Worm (Caenorhabditis elegans) whole organism, L1 larva: ENCODE data around the gene EEED8.15.

Experiments used
- C04F5.9 ChIP-seq: sonication (generic microtip); optimal IDR thresholded peaks from 2 replicates; lab custom pipeline; 2016; ENCODE audit warnings: missing genetic modification characterization, missing compliant biosample characterization
- C34B4.2 ChIP-seq: sonication (generic microtip); optimal IDR thresholded peaks from 2 replicates; lab custom pipeline; 2017; ENCODE audit warnings: mild to moderate bottlenecking, missing genetic modification characterization, missing compliant biosample characterization
- Y116A8C.19 ChIP-seq: sonication (generic microtip); optimal IDR thresholded peaks from 2 replicates; lab custom pipeline; 2016; ENCODE audit warnings: missing compliant biosample characterization, missing genetic modification characterization, borderline replicate concordance
- alr-1 ChIP-seq: fragments of 200-800 bp; sonication (Bioruptor generic); optimal IDR thresholded peaks from 2 replicates; lab custom pipeline; 2018; ENCODE audit warnings: borderline replicate concordance, mild to moderate bottlenecking, missing genetic modification characterization, missing compliant biosample characterization
- ama-1 ChIP-seq: fragments of 150-350 bp; optimal IDR thresholded peaks from 2 replicates; lab custom pipeline; 2014
- blmp-1 ChIP-seq: fragments of 150-350 bp; optimal IDR thresholded peaks from 2 replicates; lab custom pipeline; 2014; ENCODE audit warnings: missing biosample characterization, missing genetic modification characterization
- ceh-82 ChIP-seq, 3 experiments: fragments of 150-350 bp in 1 of 3; sonication (generic microtip) in 2 of 3; optimal IDR thresholded peaks; 2 replicates each; lab custom pipeline; 2014 to 2017; ENCODE audit warnings: missing biosample characterization in 3 of 3, missing genetic modification characterization in 3 of 3
- ceh-90 ChIP-seq: sonication (generic microtip); optimal IDR thresholded peaks from 2 replicates; lab custom pipeline; 2016; ENCODE audit warnings: missing genetic modification characterization, missing compliant biosample characterization
- dpl-1 ChIP-seq, 3 experiments: fragments of 150-350 bp in 2 of 3; sonication (generic microtip) in 1 of 3; optimal IDR thresholded peaks; 2 replicates each; lab custom pipeline; 2014 to 2017; ENCODE audit warnings: missing biosample characterization in 3 of 3, missing genetic modification characterization in 3 of 3, missing genetic modification reagents in 3 of 3
- efl-1 ChIP-seq, 4 experiments: fragments of 150-350 bp; optimal IDR thresholded peaks in 3 of 4; peaks in 1 of 4; 1 replicate in 1 of 4; 2 replicates in 3 of 4; lab custom pipeline; 2014; ENCODE audit warnings: missing biosample characterization in 2 of 4, missing genetic modification characterization in 2 of 4, missing genetic modification reagents in 2 of 4
- efl-3 ChIP-seq: fragments of 200-800 bp; sonication (Bioruptor generic); optimal IDR thresholded peaks from 2 replicates; lab custom pipeline; 2018; ENCODE audit warnings: mild to moderate bottlenecking, missing genetic modification characterization, missing compliant biosample characterization
- elt-2 ChIP-seq: sonication (generic microtip); optimal IDR thresholded peaks from 2 replicates; lab custom pipeline; 2016; ENCODE audit warnings: missing genetic modification characterization, mild to moderate bottlenecking, inconsistent platforms, missing compliant biosample characterization, missing genetic modification reagents
- elt-3 ChIP-seq, 6 experiments: fragments of 150-350 bp in 1 of 6; sonication (generic microtip); optimal IDR thresholded peaks; 2 replicates each; lab custom pipeline; 2017 to 2018; ENCODE audit warnings: missing biosample characterization in 6 of 6, missing genetic modification characterization in 6 of 6, inconsistent platforms in 1 of 6
- fkh-10 ChIP-seq: sonication (generic microtip); optimal IDR thresholded peaks from 2 replicates; lab custom pipeline; 2017; ENCODE audit warnings: missing biosample characterization, missing genetic modification reagents, missing genetic modification characterization
- fkh-4 ChIP-seq: sonication (generic microtip); optimal IDR thresholded peaks from 2 replicates; lab custom pipeline; 2016; ENCODE audit warnings: missing compliant biosample characterization, missing genetic modification characterization, borderline replicate concordance
- fkh-8 ChIP-seq: sonication (generic microtip); optimal IDR thresholded peaks from 2 replicates; lab custom pipeline; 2016; ENCODE audit warnings: mild to moderate bottlenecking, missing genetic modification characterization, missing compliant biosample characterization
- fos-1 ChIP-seq: fragments of 150-350 bp; optimal IDR thresholded peaks from 2 replicates; lab custom pipeline; 2014; ENCODE audit warnings: missing biosample characterization, missing genetic modification characterization
- grh-1 ChIP-seq: fragments of 200-800 bp; sonication (Bioruptor generic); IDR thresholded peaks from 2 replicates; pipeline ENCODE4 v1.3.6; 2022; ENCODE audit warnings: missing genetic modification reagents, missing genetic modification characterization, missing compliant biosample characterization
- hpl-2 ChIP-seq: fragments of 150-350 bp; optimal IDR thresholded peaks from 2 replicates; lab custom pipeline; 2014; ENCODE audit warnings: missing biosample characterization, missing genetic modification reagents, missing genetic modification characterization
- irx-1 ChIP-seq: sonication (generic microtip); optimal IDR thresholded peaks from 2 replicates; lab custom pipeline; 2016; ENCODE audit warnings: missing genetic modification characterization, missing compliant biosample characterization
- lin-14 ChIP-seq: fragments of 200-800 bp; sonication (Bioruptor generic); optimal IDR thresholded peaks from 2 replicates; lab custom pipeline; 2018; ENCODE audit warnings: mild to moderate bottlenecking, missing genetic modification characterization, moderate library complexity, missing compliant biosample characterization
- lin-35 ChIP-seq, 2 experiments: fragments of 150-350 bp; optimal IDR thresholded peaks; 2 replicates each; lab custom pipeline; 2014; ENCODE audit warnings: missing biosample characterization in 2 of 2, missing genetic modification characterization in 2 of 2, missing genetic modification reagents in 2 of 2
- lir-3 ChIP-seq: sonication (generic microtip); optimal IDR thresholded peaks from 2 replicates; lab custom pipeline; 2016; ENCODE audit warnings: mild to moderate bottlenecking, missing genetic modification characterization, moderate library complexity, missing compliant biosample characterization; ENCODE audit not compliant: poor library complexity
- lsy-2 ChIP-seq, 2 experiments: fragments of 150-350 bp; optimal IDR thresholded peaks; 2 replicates each; lab custom pipeline; 2014; ENCODE audit warnings: missing biosample characterization in 2 of 2, missing genetic modification characterization in 2 of 2
- mab-9 ChIP-seq: fragments of 200-800 bp; sonication (Bioruptor generic); IDR thresholded peaks from 2 replicates; pipeline ENCODE4 v1.3.6; 2022; ENCODE audit warnings: missing genetic modification reagents, missing genetic modification characterization, missing compliant biosample characterization
- mdl-1 ChIP-seq, 2 experiments: fragments of 150-350 bp; optimal IDR thresholded peaks; 2 replicates each; lab custom pipeline; 2014 to 2017; ENCODE audit warnings: missing biosample characterization in 2 of 2, missing genetic modification characterization in 2 of 2, inconsistent platforms in 1 of 2
- nhr-11 ChIP-seq: fragments of 150-350 bp; optimal IDR thresholded peaks from 2 replicates; lab custom pipeline; 2014; ENCODE audit warnings: missing biosample characterization, missing genetic modification characterization
- nhr-19 ChIP-seq: fragments of 200-800 bp; sonication (Bioruptor generic); conservative IDR thresholded peaks from 2 replicates; pipeline ENCODE4 v1.3.6; 2022; ENCODE audit warnings: missing genetic modification characterization, missing compliant biosample characterization
- nhr-20 ChIP-seq: sonication (generic microtip); optimal IDR thresholded peaks from 2 replicates; lab custom pipeline; 2016; ENCODE audit warnings: mild to moderate bottlenecking, missing genetic modification characterization, missing compliant biosample characterization
- nhr-47 ChIP-seq: sonication (generic microtip); optimal IDR thresholded peaks from 2 replicates; lab custom pipeline; 2016; ENCODE audit warnings: mild to moderate bottlenecking, missing genetic modification characterization, moderate library complexity, missing compliant biosample characterization
- nhr-71 ChIP-seq: sonication (generic microtip); optimal IDR thresholded peaks from 2 replicates; lab custom pipeline; 2016; ENCODE audit warnings: mild to moderate bottlenecking, missing genetic modification characterization, moderate library complexity, missing compliant biosample characterization
- nhr-90 ChIP-seq: sonication (generic microtip); optimal IDR thresholded peaks from 2 replicates; lab custom pipeline; 2016; ENCODE audit warnings: mild to moderate bottlenecking, missing genetic modification characterization, missing compliant biosample characterization; ENCODE audit not compliant: poor library complexity
- skn-1 ChIP-seq: fragments of 150-350 bp; optimal IDR thresholded peaks from 2 replicates; lab custom pipeline; 2014; ENCODE audit warnings: missing biosample characterization, missing genetic modification characterization
- snpc-4 ChIP-seq: fragments of 150-350 bp; optimal IDR thresholded peaks from 2 replicates; lab custom pipeline; 2014; ENCODE audit warnings: missing biosample characterization, missing genetic modification characterization
- snu-23 ChIP-seq: sonication (generic microtip); optimal IDR thresholded peaks from 2 replicates; lab custom pipeline; 2016; ENCODE audit warnings: missing genetic modification characterization, missing compliant biosample characterization
- sup-37 ChIP-seq: fragments of 200-800 bp; sonication (Bioruptor generic); optimal IDR thresholded peaks from 2 replicates; lab custom pipeline; 2018; ENCODE audit warnings: mild to moderate bottlenecking, missing genetic modification characterization, missing compliant biosample characterization
- tbx-2 ChIP-seq: sonication (generic microtip); optimal IDR thresholded peaks from 2 replicates; lab custom pipeline; 2016; ENCODE audit warnings: missing genetic modification characterization, missing compliant biosample characterization
- xbp-1 ChIP-seq: sonication (generic microtip); optimal IDR thresholded peaks from 2 replicates; lab custom pipeline; 2016; ENCODE audit warnings: missing genetic modification characterization, missing compliant biosample characterization
- zag-1 ChIP-seq: fragments of 150-350 bp; optimal IDR thresholded peaks from 2 replicates; lab custom pipeline; 2014; ENCODE audit warnings: missing biosample characterization, missing genetic modification characterization
- zip-4 ChIP-seq: fragments of 200-800 bp; sonication (Bioruptor generic); optimal IDR thresholded peaks from 2 replicates; lab custom pipeline; 2018; ENCODE audit warnings: mild to moderate bottlenecking, missing genetic modification characterization, moderate library complexity, missing compliant biosample characterization

Gene EEED8.15

DNA sequence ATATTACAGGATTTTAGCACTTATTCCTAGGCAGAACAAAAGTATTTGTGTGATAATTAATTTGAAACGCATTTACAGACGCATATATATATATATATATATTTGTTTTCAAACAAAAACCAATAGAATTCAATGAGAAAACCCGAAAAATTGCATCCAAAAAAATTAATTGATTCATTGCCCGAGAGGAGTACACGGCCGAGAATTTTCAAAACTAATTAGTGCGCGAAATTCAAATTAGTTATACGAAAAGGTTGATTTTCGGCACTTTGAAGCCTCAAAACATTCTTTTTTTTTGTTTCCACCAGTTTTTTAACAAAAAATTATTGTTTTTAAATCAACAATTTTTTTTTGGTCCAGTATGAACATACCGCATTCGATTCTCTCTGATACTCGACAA lies 27.6 kb upstream of the EEED8.15 start:
- TF ChIP-seq fkh-4 (tag; lab: Kevin White, UChicago) = no peak
- peak; percentile 28 to 45 for TF ChIP-seq efl-1 (optimal IDR thresholded peaks at IDR 0.05; lab: Kevin White, UChicago)
- TF ChIP-seq efl-1 (GFP tag; optimal IDR thresholded peaks at IDR 0.05 in 1 of 2; lab: Kevin White, UChicago) = peak; percentile 46 to 89
- no peak for TF ChIP-seq efl-3 (GFP tag; lab: Kevin White, UChicago)
- TF ChIP-seq dpl-1 (GFP tag; optimal IDR thresholded peaks at IDR 0.05; lab: Kevin White, UChicago) = peak in 2 of 3 experiments; percentile 13 to 48
- TF ChIP-seq lin-35 (GFP tag; optimal IDR thresholded peaks at IDR 0.05; lab: Kevin White, UChicago) = peak in 1 of 2 experiments; percentile 3

DNA sequence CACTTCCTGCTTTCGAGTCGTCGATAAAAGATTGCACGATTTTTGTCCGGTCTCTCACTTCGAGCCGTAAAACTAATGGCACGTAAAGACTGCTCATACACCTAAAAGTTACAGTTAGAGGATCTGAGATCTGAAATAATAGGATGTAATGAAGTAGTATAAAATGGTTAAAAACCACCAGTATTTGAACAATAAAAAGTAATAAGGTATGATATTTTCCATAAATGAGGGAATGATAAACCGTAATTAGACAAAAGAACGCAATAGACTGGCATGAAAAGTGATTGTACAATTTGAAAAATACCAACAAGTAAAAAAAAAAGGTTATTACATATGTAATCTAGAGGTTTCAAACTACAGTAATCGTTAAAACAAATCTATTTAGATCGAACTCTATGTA lies 25.9 kb upstream of the EEED8.15 start, which contains the start of gene brap-2:
Gene brap-2, minus strand, starts transcription at position 101 of the 400 bp plus-strand sequence.
- TF ChIP-seq fkh-10 (GFP tag; lab: Kevin White, UChicago) = no peak
- TF ChIP-seq elt-3 (tag; optimal IDR thresholded peaks at IDR 0.05; lab: Kevin White, UChicago) = no peak
- no peak for TF ChIP-seq lin-14 (GFP tag; lab: Kevin White, UChicago)
- TF ChIP-seq elt-2 (tag; lab: Kevin White, UChicago) = no peak
- TF ChIP-seq dpl-1 (GFP tag; optimal IDR thresholded peaks at IDR 0.05; lab: Kevin White, UChicago) = no peak
- no peak for TF ChIP-seq ceh-82 (tag; optimal IDR thresholded peaks at IDR 0.05; lab: Kevin White, UChicago)
- TF ChIP-seq C34B4.2 = no peak
- TF ChIP-seq ceh-90 = no peak
- TF ChIP-seq zag-1 (tag; lab: Kevin White, UChicago) = no peak
- no peak for TF ChIP-seq blmp-1 (tag; lab: Kevin White, UChicago)
- no peak for TF ChIP-seq Y116A8C.19 (tag; lab: Kevin White, UChicago)
- TF ChIP-seq alr-1 (tag; lab: Kevin White, UChicago) = no peak
- no peak for TF ChIP-seq irx-1
- TF ChIP-seq lsy-2 (tag; optimal IDR thresholded peaks at IDR 0.05; lab: Kevin White, UChicago) = no peak
- no peak for TF ChIP-seq mab-9 (GFP tag; lab: Robert Waterston, UW)

DNA sequence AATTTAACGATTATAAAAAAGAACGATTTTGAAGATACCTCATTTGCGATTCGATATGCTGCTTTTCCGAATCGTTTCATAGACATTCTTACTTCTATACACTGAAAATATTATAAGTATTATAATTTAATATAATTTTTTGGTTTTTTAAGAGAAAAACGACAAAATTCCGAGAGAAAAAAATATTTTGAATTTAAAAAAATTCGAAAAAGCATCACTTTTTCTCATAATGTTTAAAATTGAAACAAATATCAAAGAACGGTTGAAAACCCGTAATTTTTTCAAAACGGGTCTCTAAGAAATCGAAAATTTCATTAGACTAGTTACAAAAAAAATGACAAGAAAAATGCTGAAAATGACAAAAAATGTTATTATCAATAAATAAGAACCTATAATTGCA lies 23.4 kb upstream of the EEED8.15 start, which contains the start of gene pink-1:
Gene pink-1, minus strand, starts transcription at position 101 of the 400 bp plus-strand sequence.
- no peak for TF ChIP-seq zip-4 (GFP tag; lab: Kevin White, UChicago)
- TF ChIP-seq C04F5.9 = no peak
- TF ChIP-seq nhr-11 (tag; lab: Kevin White, UChicago) = no peak
- no peak for TF ChIP-seq snpc-4 (tag; lab: Kevin White, UChicago)
- TF ChIP-seq ama-1 (lab: Kevin White, UChicago) = no peak
- no peak for TF ChIP-seq zag-1 (tag; lab: Kevin White, UChicago)
- no peak for TF ChIP-seq fos-1 (tag; lab: Kevin White, UChicago)
- TF ChIP-seq lir-3 = no peak
- TF ChIP-seq grh-1 = no peak

DNA sequence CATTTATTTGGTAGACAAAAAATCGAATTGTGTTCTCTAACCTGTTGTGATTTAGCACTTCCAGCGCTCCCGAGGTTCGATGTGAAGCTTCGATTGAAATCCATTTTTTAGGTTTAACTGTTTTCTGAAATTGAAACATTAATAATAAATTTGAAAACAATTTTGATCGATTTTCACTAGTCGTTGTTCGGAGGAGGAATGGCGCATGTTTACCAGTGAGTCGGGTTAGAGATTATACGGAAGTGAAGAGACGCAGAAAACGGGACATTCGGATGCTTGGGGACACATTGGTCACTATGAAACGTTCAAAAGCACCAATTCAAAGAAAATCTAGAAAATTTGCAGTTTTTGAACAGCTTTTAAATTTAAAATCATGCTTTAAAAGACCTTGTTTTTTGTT lies 20.2 kb upstream of the EEED8.15 start, which contains the start of gene fbxl-3:
Gene fbxl-3, minus strand, starts transcription at position 124 of the 400 bp plus-strand sequence.
- TF ChIP-seq fkh-8 (tag; lab: Kevin White, UChicago) (no peak), elt-3 (tag; optimal IDR thresholded peaks at IDR 0.05; lab: Kevin White, UChicago) (peak in 1 of 6 experiments; percentile 39), nhr-71 (no peak), blmp-1 (tag; lab: Kevin White, UChicago) (no peak), efl-1 (optimal IDR thresholded peaks at IDR 0.05; lab: Kevin White, UChicago) (no peak), efl-1 (GFP tag; optimal IDR thresholded peaks at IDR 0.05 in 1 of 2; lab: Kevin White, UChicago) (peak in 1 of 2 experiments; percentile 87)
- TF ChIP-seq, all 84 proteins: peak for 2

DNA sequence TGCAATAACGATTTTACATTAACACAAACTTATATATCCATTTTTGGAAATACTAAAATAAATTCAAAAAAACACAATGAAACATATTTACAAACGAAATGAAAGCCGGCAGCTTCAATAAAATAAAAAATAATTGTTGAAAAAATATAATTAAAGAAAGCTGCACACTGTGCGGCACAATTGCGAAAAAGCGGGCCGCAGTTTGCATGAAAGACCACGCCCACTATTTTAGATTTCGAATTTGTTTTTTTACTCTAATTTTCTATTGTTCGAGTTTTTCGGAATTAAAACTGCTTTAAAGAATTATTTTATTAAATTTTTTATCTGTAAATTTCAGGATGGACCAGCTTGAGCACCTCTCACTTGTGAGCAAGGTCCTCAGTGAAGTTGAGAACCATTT lies 19.8 kb upstream of the EEED8.15 start, which contains the start of gene mog-5:
Gene mog-5, plus strand, starts transcription at position 338 of the 400 bp plus-strand sequence.
- peak; percentile 4 for TF ChIP-seq nhr-47 (tag; lab: Kevin White, UChicago)
- TF ChIP-seq elt-3 (tag; optimal IDR thresholded peaks at IDR 0.05; lab: Kevin White, UChicago) = peak in 1 of 6 experiments; percentile 51
- peak; percentile 32 for TF ChIP-seq snu-23 (GFP tag; lab: Kevin White, UChicago)
- peak; percentile 35 for TF ChIP-seq nhr-71
- TF ChIP-seq tbx-2 = peak; percentile 28
- TF ChIP-seq hpl-2 = no peak
- peak; percentile 46 to 47 for TF ChIP-seq lsy-2 (tag; optimal IDR thresholded peaks at IDR 0.05; lab: Kevin White, UChicago)
- TF ChIP-seq lin-35 (GFP tag; optimal IDR thresholded peaks at IDR 0.05; lab: Kevin White, UChicago) = peak in 1 of 2 experiments; percentile 33
- peak; percentile 39 for TF ChIP-seq nhr-20 (tag; lab: Kevin White, UChicago)
- TF ChIP-seq xbp-1 (tag; lab: Kevin White, UChicago) = peak; percentile 30
- TF ChIP-seq Y116A8C.19 (tag; lab: Kevin White, UChicago) = no peak
- peak; percentile 32 for TF ChIP-seq nhr-90 (tag; lab: Kevin White, UChicago)
- peak in 1 of 2 experiments; percentile 1 for TF ChIP-seq mdl-1 (tag; optimal IDR thresholded peaks at IDR 0.05; lab: Kevin White, UChicago)
- TF ChIP-seq fkh-10 (GFP tag; lab: Kevin White, UChicago) = no peak
- no peak for TF ChIP-seq C04F5.9
- 0 out of 2 replicates have a peak, but pooled peaks have one; percentile 10 for TF ChIP-seq nhr-19 (GFP tag; lab: Robert Waterston, UW)
- TF ChIP-seq dpl-1 (GFP tag; optimal IDR thresholded peaks at IDR 0.05; lab: Kevin White, UChicago) = peak; percentile 8 to 41 (median 20)
- peak in 2 of 3 experiments; percentile 10 to 23 for TF ChIP-seq ceh-82 (tag; optimal IDR thresholded peaks at IDR 0.05; lab: Kevin White, UChicago)
- peak; percentile 14 to 41 for TF ChIP-seq efl-1 (optimal IDR thresholded peaks at IDR 0.05; lab: Kevin White, UChicago)
- peak; percentile 36 to 93 for TF ChIP-seq efl-1 (GFP tag; optimal IDR thresholded peaks at IDR 0.05 in 1 of 2; lab: Kevin White, UChicago)
- TF ChIP-seq sup-37 (GFP tag; lab: Kevin White, UChicago) = no peak
- peak; percentile 11 for TF ChIP-seq skn-1
